Fruit fly (Drosophila melanogaster) whole organism, wandering third instar larva: ENCODE data around the gene Jhbp11.

ENCODE experiments used
- CG9705 ChIP-seq: fragments of 200-800 bp; sonication (Bioruptor generic); optimal IDR thresholded peaks from 2 replicates; lab custom pipeline; 2018; ENCODE audit warnings: missing biosample characterization, mild to moderate bottlenecking, missing genetic modification characterization
- CrebA ChIP-seq: fragments of 200-800 bp; sonication (Bioruptor generic); optimal IDR thresholded peaks from 2 replicates; lab custom pipeline; 2016; ENCODE audit warnings: missing biosample characterization, mild to moderate bottlenecking, missing genetic modification characterization, borderline replicate concordance
- Dfd ChIP-seq: fragments of >200 bp; optimal IDR thresholded peaks from 2 replicates; lab custom pipeline; 2017; ENCODE audit warnings: missing biosample characterization, missing genetic modification characterization
- Dif ChIP-seq: fragments of 200-275, 200-300 bp; sonication (Bioruptor generic); optimal IDR thresholded peaks from 2 replicates; lab custom pipeline; 2018; ENCODE audit warnings: missing biosample characterization, missing genetic modification characterization; ENCODE audit not compliant: partially characterized antibody
- GATAd ChIP-seq: sonication (Bioruptor generic); optimal IDR thresholded peaks from 2 replicates; lab custom pipeline; 2016; ENCODE audit warnings: missing biosample characterization, missing genetic modification characterization
- HLH106 ChIP-seq: fragments of 200-800 bp; optimal IDR thresholded peaks from 3 replicates; lab custom pipeline; 2019; ENCODE audit warnings: missing biosample characterization, mild to moderate bottlenecking, missing genetic modification characterization, moderate library complexity
- Hnf4 ChIP-seq: fragments of 200-800 bp; sonication (Bioruptor generic); optimal IDR thresholded peaks from 2 replicates; lab custom pipeline; 2016; ENCODE audit warnings: missing biosample characterization, mild to moderate bottlenecking, missing genetic modification characterization
- Hr78 ChIP-seq: fragments of >200 bp; optimal IDR thresholded peaks from 2 replicates; lab custom pipeline; 2017; ENCODE audit warnings: missing biosample characterization, missing genetic modification characterization
- Hr83 ChIP-seq: fragments of 200-300 bp; sonication (Bioruptor generic); optimal IDR thresholded peaks from 2 replicates; lab custom pipeline; 2016; ENCODE audit warnings: missing biosample characterization, mild to moderate bottlenecking, missing genetic modification characterization, moderate library complexity; ENCODE audit not compliant: poor library complexity, severe bottlenecking
- Jra ChIP-seq: sonication (Bioruptor generic); optimal IDR thresholded peaks from 2 replicates; lab custom pipeline; 2016; ENCODE audit warnings: missing biosample characterization, missing genetic modification characterization
- Myc ChIP-seq: fragments of >200 bp; optimal IDR thresholded peaks from 2 replicates; lab custom pipeline; 2017
- Sp1 ChIP-seq: fragments of 200-800 bp; sonication (Bioruptor generic); optimal IDR thresholded peaks from 3 replicates; lab custom pipeline; 2019; ENCODE audit warnings: missing biosample characterization, mild to moderate bottlenecking, missing genetic modification characterization, moderate library complexity
- Vsx2 ChIP-seq: fragments of 200-300, 225-300 bp; sonication (Bioruptor generic); optimal IDR thresholded peaks from 2 replicates; lab custom pipeline; 2018; ENCODE audit warnings: missing biosample characterization, missing genetic modification characterization; ENCODE audit not compliant: partially characterized antibody
- br ChIP-seq: fragments of 200-800 bp; sonication (Bioruptor generic); optimal IDR thresholded peaks from 2 replicates; lab custom pipeline; 2016; ENCODE audit warnings: missing biosample characterization, missing genetic modification characterization
- dl ChIP-seq, 2 experiments: fragments of 175-275, 200-275 bp in 1 of 2; fragments of 200-275 bp in 1 of 2; sonication (Bioruptor generic); optimal IDR thresholded peaks; lab custom pipeline; 2018; ENCODE audit warnings: mild to moderate bottlenecking in 2 of 2, missing biosample characterization in 2 of 2, missing genetic modification characterization in 2 of 2, moderate library complexity in 2 of 2; ENCODE audit not compliant: partially characterized antibody in 2 of 2, insufficient read depth in 1 of 2
- dmrt93B ChIP-seq: fragments of 200-800 bp; sonication (Bioruptor generic); optimal IDR thresholded peaks from 2 replicates; lab custom pipeline; 2018; ENCODE audit warnings: missing biosample characterization, mild to moderate bottlenecking, missing genetic modification characterization
- ey ChIP-seq: fragments of 200-800 bp; sonication (Bioruptor generic); optimal IDR thresholded peaks from 2 replicates; lab custom pipeline; 2016; ENCODE audit warnings: missing biosample characterization, missing genetic modification characterization
- foxo ChIP-seq, 2 experiments: fragments of 200-800 bp; sonication (Bioruptor generic); optimal IDR thresholded peaks; 2 replicates in 1 of 2; 3 replicates in 1 of 2; lab custom pipeline; 2016 to 2017; ENCODE audit warnings: missing biosample characterization in 2 of 2, missing genetic modification characterization in 2 of 2
- fru ChIP-seq: fragments of 200-800 bp; sonication (Bioruptor generic); optimal IDR thresholded peaks from 3 replicates; lab custom pipeline; 2016; ENCODE audit warnings: missing biosample characterization, mild to moderate bottlenecking, missing genetic modification characterization
- h ChIP-seq: fragments of 200-800 bp; sonication (Bioruptor generic); optimal IDR thresholded peaks from 3 replicates; lab custom pipeline; 2016; ENCODE audit warnings: missing biosample characterization, mild to moderate bottlenecking, missing genetic modification characterization
- jim ChIP-seq: fragments of 175-275, 200-325 bp; sonication (Bioruptor generic); optimal IDR thresholded peaks from 2 replicates; lab custom pipeline; 2016; ENCODE audit warnings: missing biosample characterization, mild to moderate bottlenecking, missing genetic modification characterization
- lola ChIP-seq: fragments of >200 bp; optimal IDR thresholded peaks from 2 replicates; lab custom pipeline; 2017; ENCODE audit warnings: missing biosample characterization, missing genetic modification characterization
- psq ChIP-seq: fragments of 200-800 bp; sonication (Bioruptor generic); optimal IDR thresholded peaks from 3 replicates; lab custom pipeline; 2017; ENCODE audit warnings: missing biosample characterization, mild to moderate bottlenecking, missing genetic modification characterization, moderate library complexity
- rgr ChIP-seq: fragments of 200-800 bp; sonication (Bioruptor generic); optimal IDR thresholded peaks from 3 replicates; lab custom pipeline; 2016; ENCODE audit warnings: missing biosample characterization, mild to moderate bottlenecking, missing genetic modification characterization
- sage ChIP-seq: fragments of 200-800 bp; sonication (Bioruptor generic); optimal IDR thresholded peaks from 2 replicates; lab custom pipeline; 2016; ENCODE audit warnings: missing biosample characterization, mild to moderate bottlenecking, missing genetic modification characterization
- sv ChIP-seq: fragments of 200-800 bp; sonication (Bioruptor generic); optimal IDR thresholded peaks from 3 replicates; lab custom pipeline; 2016; ENCODE audit warnings: missing biosample characterization, missing genetic modification characterization
- tai ChIP-seq: sonication (Bioruptor generic); optimal IDR thresholded peaks from 2 replicates; lab custom pipeline; 2016; ENCODE audit warnings: missing biosample characterization, missing genetic modification characterization
- woc ChIP-seq: sonication (Bioruptor generic); optimal IDR thresholded peaks from 2 replicates; lab custom pipeline; 2016; ENCODE audit warnings: missing biosample characterization, mild to moderate bottlenecking, missing genetic modification characterization

Gene Jhbp11

dm6 chr3R:27067362-27067761, 33.7 kb upstream of the Jhbp11 start:
- TF ChIP-seq Vsx2 (GFP tag; lab: Kevin White, UChicago) = no peak
- TF ChIP-seq Hnf4 = no peak

dm6 chr3R:27069201-27069600, 31.8 kb upstream of the Jhbp11 start:
- TF ChIP-seq CrebA = no peak
- TF ChIP-seq lola (GFP tag; lab: Kevin White, UChicago) = no peak
- no peak for TF ChIP-seq Hnf4
- TF ChIP-seq woc (GFP tag; lab: Kevin White, UChicago) = no peak
- TF ChIP-seq Hr78 (GFP tag; lab: Kevin White, UChicago) = no peak
- TF ChIP-seq, all 38 proteins: peak for 0

dm6 chr3R:27069810-27070625, 31.0 kb upstream of the Jhbp11 start, which contains the start of gene spz:
Gene spz (minus strand): TSS chr3R:27070070.
- TF ChIP-seq br = no peak
- TF ChIP-seq woc (GFP tag; lab: Kevin White, UChicago) = no peak
- TF ChIP-seq Hnf4 = no peak
- peak; percentile 87 for TF ChIP-seq Dif (GFP tag; lab: Kevin White, UChicago)
- peak in 1 of 2 experiments; percentile 6 for TF ChIP-seq foxo (GFP tag; optimal IDR thresholded peaks at IDR 0.05; lab: Kevin White, UChicago)
- TF ChIP-seq Vsx2 (GFP tag; lab: Kevin White, UChicago) = peak; percentile 33
- TF ChIP-seq psq (GFP tag; lab: Kevin White, UChicago) = no peak
- no peak for TF ChIP-seq CrebA
- TF ChIP-seq rgr (GFP tag; lab: Kevin White, UChicago) = peak; percentile 0
- TF ChIP-seq HLH106 (tag; lab: Kevin White, UChicago) = no peak
- TF ChIP-seq Sp1 = no peak
- TF ChIP-seq dl (GFP tag; optimal IDR thresholded peaks at IDR 0.05; lab: Kevin White, UChicago; ENCODE audit: insufficient read depth in 1 of 2, partially characterized antibody in 2 of 2) = peak; percentile 61 to 89
- TF ChIP-seq fru (GFP tag; lab: Kevin White, UChicago) = peak; percentile 7
- TF ChIP-seq GATAd (GFP tag; lab: Kevin White, UChicago) = no peak
- TF ChIP-seq ey (GFP tag; lab: Kevin White, UChicago) = no peak
- TF ChIP-seq tai (GFP tag; lab: Kevin White, UChicago) = no peak
- TF ChIP-seq Hr83 (GFP tag; lab: Kevin White, UChicago) = peak; percentile 32
- TF ChIP-seq dmrt93B (GFP tag; lab: Kevin White, UChicago) = no peak
- TF ChIP-seq h (GFP tag; lab: Kevin White, UChicago) = peak; percentile 49

- no peak for TF ChIP-seq Dfd (GFP tag; lab: Kevin White, UChicago)
- TF ChIP-seq rgr (GFP tag; lab: Kevin White, UChicago) = no peak
- TF ChIP-seq Myc (lab: Kevin White, UChicago) = no peak
- TF ChIP-seq sage (GFP tag; lab: Kevin White, UChicago) = no peak
- TF ChIP-seq Hr78 (GFP tag; lab: Kevin White, UChicago) = no peak
- TF ChIP-seq CrebA = no peak
- TF ChIP-seq Dif (GFP tag; lab: Kevin White, UChicago) = no peak
- no peak for TF ChIP-seq sv (GFP tag; lab: Kevin White, UChicago)
- TF ChIP-seq foxo (GFP tag; optimal IDR thresholded peaks at IDR 0.05; lab: Kevin White, UChicago) = no peak
- no peak for TF ChIP-seq jim (GFP tag; lab: Kevin White, UChicago)
- TF ChIP-seq br = no peak
- TF ChIP-seq Jra (GFP tag; lab: Kevin White, UChicago) = no peak
- TF ChIP-seq GATAd (GFP tag; lab: Kevin White, UChicago) = no peak
- no peak for TF ChIP-seq Vsx2 (GFP tag; lab: Kevin White, UChicago)
- TF ChIP-seq CG9705 (GFP tag; lab: Kevin White, UChicago) = no peak
- no peak for TF ChIP-seq Sp1
- TF ChIP-seq h (GFP tag; lab: Kevin White, UChicago) = no peak
- TF ChIP-seq HLH106 (tag; lab: Kevin White, UChicago) = no peak
- TF ChIP-seq, all 38 proteins: peak for 0
These were observed 30.0 kb upstream of the Jhbp11 start for dm6 chr3R:27070906-27071498.
